Fruit fly (Drosophila melanogaster) S2 (cell line): Measurements from ENCODE around the gene CG10710.

ENCODE experiments used
- CG8478 ChIP-seq: fragments of >200 bp; optimal IDR thresholded peaks from 2 replicates; lab custom pipeline; 2018
- CTCF ChIP-seq, 2 experiments: fragments of >200 bp; optimal IDR thresholded peaks; 2 replicates each; lab custom pipeline; 2018

dm6 chr3L:13503631-13504030 is 15.8 kb downstream of the CG10710 start:
- TF ChIP-seq CG8478 (no peak), CTCF (optimal IDR thresholded peaks at IDR 0.05; lab: Kevin White, UChicago) (no peak)
